Fruit fly (Drosophila melanogaster) whole organism, embryonic: ENCODE data around the gene CG13989.

Experiments
- CG1529 ChIP-seq: fragments of 200-800 bp; sonication (Bioruptor generic); optimal IDR thresholded peaks from 3 replicates; lab custom pipeline; 2018; ENCODE audit warnings: missing biosample characterization, missing genetic modification characterization
- CG18262 ChIP-seq: fragments of 200-800 bp; optimal IDR thresholded peaks from 3 replicates; lab custom pipeline; 2019; ENCODE audit warnings: missing biosample characterization, mild to moderate bottlenecking, missing genetic modification characterization, moderate library complexity
- CG18476 ChIP-seq: fragments of 200-800 bp; sonication (Bioruptor generic); optimal IDR thresholded peaks from 2 replicates; lab custom pipeline; 2016; ENCODE audit warnings: missing biosample characterization, mild to moderate bottlenecking, missing genetic modification characterization
- CG2120 ChIP-seq: fragments of 200-800 bp; sonication (Bioruptor generic); optimal IDR thresholded peaks from 3 replicates; lab custom pipeline; 2016; ENCODE audit warnings: missing biosample characterization, missing genetic modification characterization
- CG6272 ChIP-seq: fragments of 200-800 bp; sonication (Bioruptor generic); IDR thresholded peaks from 2 replicates; pipeline ENCODE4 v1.3.6; 2022; ENCODE audit warnings: missing biosample characterization, missing genetic modification characterization
- CG7372 ChIP-seq: fragments of 200-800 bp; sonication (Bioruptor generic); IDR thresholded peaks from 2 replicates; pipeline ENCODE4 v1.3.6; 2022; ENCODE audit warnings: missing biosample characterization, missing genetic modification characterization
- Sox100B ChIP-seq: fragments of 200-800 bp; sonication (Bioruptor generic); optimal IDR thresholded peaks from 3 replicates; lab custom pipeline; 2018; ENCODE audit warnings: missing biosample characterization, mild to moderate bottlenecking, missing genetic modification characterization
- tx ChIP-seq: fragments of 200-800 bp; sonication (Bioruptor generic); optimal IDR thresholded peaks from 2 replicates; lab custom pipeline; 2016; ENCODE audit warnings: missing biosample characterization, missing genetic modification characterization

dm6 chr2L:6127478-6127877 lies 32.7 kb upstream of the CG13989 start, which contains the start of gene WDR79:
- TF ChIP-seq tx (GFP tag; lab: Kevin White, UChicago) (no peak), CG7372 (no peak), CG6272 (GFP tag; lab: Robert Waterston, UW) (no peak), CG2120 (no peak), CG18262 (tag; lab: Kevin White, UChicago) (no peak), CG1529 (no peak), CG18476 (GFP tag; lab: Kevin White, UChicago) (no peak), Sox100B (GFP tag; lab: Kevin White, UChicago) (no peak)
